Fruit fly (Drosophila melanogaster) whole organism, larva: ENCODE data around the gene CG2641.

ENCODE experiments used
- noc ChIP-seq: fragments of 200-800 bp; sonication (Bioruptor generic); optimal IDR thresholded peaks from 3 replicates; lab custom pipeline; 2019; ENCODE audit warnings: missing biosample characterization, mild to moderate bottlenecking, missing genetic modification characterization, moderate library complexity

Gene CG2641

dm6 chr3R:7793855-7794254 lies at the start of gene CG2641:
TSS of gene CG2641 (plus strand) at chr3R:7794069.
- TF ChIP-seq noc = peak; percentile 17

DNA sequence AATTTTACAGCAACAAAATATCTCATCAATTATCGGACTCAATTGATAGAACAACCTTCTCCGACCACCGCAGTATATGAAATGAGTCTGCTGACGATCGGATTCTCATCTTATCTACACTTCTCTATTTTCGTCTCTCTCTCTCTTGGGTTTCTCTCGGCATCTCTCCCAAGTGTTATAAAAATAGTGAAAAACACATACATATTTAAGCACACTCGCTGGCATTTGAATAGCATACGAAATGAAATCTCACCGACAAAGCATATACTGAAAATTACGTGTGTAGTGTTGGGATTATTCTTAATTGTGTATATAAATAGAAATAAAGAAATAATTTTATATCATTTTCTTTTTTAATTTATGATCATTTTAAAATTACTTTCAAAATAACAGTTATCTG lies 43.9 kb upstream of the CG2641 start, which contains the start of gene pyd3:
Gene pyd3, minus strand, starts transcription at position 87 of the 400 bp plus-strand sequence.
- TF ChIP-seq noc = no peak

- TF ChIP-seq noc = no peak
Measured at dm6 chr3R:7753518-7753917, 40.4 kb upstream of the CG2641 start.

DNA sequence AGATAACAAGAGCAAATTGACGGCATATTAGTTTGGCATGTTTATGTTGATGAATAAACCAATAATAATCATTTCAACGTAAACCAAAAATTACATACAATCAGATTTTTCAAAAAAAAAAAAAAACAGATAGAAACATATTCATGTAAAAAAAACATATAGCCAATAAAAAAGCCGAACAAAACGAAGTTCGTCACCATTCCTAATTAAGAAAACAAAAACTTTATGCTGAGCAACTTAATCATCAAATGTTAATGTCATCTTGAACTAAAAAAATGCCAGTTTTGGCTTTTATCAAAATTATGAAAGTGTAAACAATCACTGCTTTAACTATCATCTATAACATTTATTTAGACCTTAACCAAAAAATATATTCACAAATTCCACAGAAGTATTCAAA lies 36.0 kb upstream of the CG2641 start, which contains the start of gene CG10919:
Gene CG10919, plus strand, starts transcription at position 301 of the 400 bp plus-strand sequence.
- TF ChIP-seq noc = no peak

DNA sequence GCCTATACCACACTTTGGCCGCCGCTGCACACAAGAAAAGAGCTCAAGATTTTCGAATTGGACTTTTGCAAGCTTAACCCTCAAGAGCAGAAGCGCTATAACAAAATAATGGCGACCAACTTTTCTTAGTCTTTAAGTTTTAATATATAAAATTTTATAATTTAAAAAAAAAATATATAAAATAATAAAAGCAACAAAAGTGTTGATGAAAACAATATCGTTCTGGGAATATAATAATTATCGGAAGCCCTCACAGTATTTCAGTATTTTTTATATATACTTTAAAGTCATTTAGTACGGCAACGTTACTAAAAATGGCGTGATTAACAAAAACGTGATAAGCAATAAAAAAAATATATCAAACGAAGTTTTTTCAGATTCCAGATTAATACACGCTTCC lies 34.4 kb upstream of the CG2641 start, which contains the start of gene Sp7:
Gene Sp7, plus strand, starts transcription at position 301 of the 400 bp plus-strand sequence.
- no peak for TF ChIP-seq noc

dm6 chr3R:7760970-7761558 lies 32.8 kb upstream of the CG2641 start:
- no peak for TF ChIP-seq noc

DNA sequence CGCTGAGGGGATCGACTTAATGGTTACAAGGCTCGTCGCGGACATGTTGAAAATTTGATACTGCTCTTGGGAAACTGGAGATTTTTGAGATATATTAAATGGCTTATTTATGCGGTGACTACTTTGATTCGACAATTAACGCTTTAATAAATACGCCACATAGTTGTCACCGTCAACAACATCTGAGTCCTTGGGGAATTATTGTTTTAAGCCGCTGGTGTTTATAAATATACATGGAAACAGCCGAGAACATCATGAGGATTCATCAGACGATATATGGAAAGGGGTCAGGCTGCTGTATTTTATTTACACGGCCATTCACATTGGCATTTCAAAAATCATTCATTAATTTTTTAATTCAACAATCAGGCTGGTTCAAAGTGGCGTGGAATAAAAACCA lies 22.2 kb upstream of the CG2641 start, which contains the start of gene CG11286:
Gene CG11286, minus strand, starts transcription at position 101 of the 400 bp plus-strand sequence.
- no peak for TF ChIP-seq noc

DNA sequence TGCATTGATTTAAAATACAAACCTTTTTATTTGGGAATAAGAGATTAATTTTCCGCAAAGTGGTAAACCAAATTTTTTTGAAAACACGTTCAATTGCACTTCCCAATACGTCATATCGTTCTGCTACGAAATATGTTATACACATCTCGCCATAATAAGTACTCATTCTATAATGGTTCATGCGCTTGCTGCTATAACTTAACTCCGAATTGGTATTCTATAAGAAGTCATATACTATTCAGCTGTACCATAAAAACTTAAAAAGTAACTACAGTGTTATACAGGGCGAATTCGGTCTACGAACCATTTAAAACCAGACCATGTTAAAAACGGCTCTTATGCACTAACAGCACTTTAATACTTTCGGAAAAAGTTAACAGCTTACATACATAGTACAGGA lies 14.2 kb upstream of the CG2641 start:
- TF ChIP-seq noc = no peak

dm6 chr3R:7782933-7783686 lies 10.8 kb upstream of the CG2641 start, which contains the start of gene CG18747:
TSS of gene CG18747 (minus strand) at chr3R:7783446.
- peak; percentile 11 for TF ChIP-seq noc

dm6 chr3R:7785784-7786183 lies 8.1 kb upstream of the CG2641 start, which contains the start of gene CG18745:
TSS of gene CG18745 (minus strand) at chr3R:7786119.
- peak; percentile 41 for TF ChIP-seq noc

- peak; percentile 20 for TF ChIP-seq noc
Measured at dm6 chr3R:7787899-7788298, 6.0 kb upstream of the CG2641 start, which contains the start of gene CG18748. TSS of gene CG18748 (minus strand) at chr3R:7787923.

- no peak for TF ChIP-seq noc
Measured at dm6 chr3R:7790087-7790486, 3.8 kb upstream of the CG2641 start, which contains the start of gene CG18746. TSS of gene CG18746 (minus strand) at chr3R:7790187.

DNA sequence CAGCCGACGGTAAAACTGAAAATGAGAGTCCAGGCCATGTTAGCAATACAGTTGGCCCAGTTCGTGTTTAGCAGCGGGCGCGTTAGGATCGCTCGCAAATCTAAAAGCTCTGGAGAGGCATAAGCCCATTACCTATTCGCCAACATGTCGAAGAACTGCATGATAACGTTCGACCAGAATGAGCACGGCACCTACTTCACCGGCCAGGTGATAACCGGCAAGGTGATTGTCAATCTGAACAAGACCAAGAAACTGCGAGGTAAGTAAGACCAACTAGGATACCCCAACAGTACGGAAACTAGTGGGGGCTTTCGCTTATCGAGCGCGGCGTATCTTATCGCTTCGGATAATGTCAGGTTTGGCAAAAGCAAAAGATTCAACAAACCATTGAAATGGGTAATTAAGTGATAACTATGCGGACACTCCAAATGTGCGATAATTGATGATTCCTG lies 3.3 kb upstream of the CG2641 start, which contains the start of gene CG10086:
Gene CG10086, plus strand, starts transcription at position 51 of the 452 bp plus-strand sequence.
- peak; percentile 44 for TF ChIP-seq noc

DNA sequence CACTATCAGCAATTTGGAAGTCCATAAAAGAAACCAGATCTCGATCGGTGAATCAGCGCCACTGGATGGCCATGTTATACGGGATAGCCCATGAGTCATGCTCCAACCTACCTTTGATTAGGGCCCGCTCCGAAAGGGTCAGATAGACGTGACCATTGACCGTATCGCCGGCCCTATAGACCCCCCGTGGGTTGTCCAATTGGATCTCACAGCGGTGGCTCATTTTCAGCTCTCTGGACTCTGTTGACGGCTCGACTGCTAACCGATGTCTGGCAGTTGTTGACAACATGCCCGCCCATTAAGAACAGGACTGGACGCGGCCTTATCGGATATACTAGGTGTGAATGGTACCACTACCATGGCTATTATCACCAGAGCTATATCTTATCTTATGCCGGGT lies 4.7 kb downstream of the CG2641 start, which contains the start of gene CG18744:
Gene CG18744, minus strand, starts transcription at position 247 of the 400 bp plus-strand sequence.
- peak; percentile 19 for TF ChIP-seq noc

DNA sequence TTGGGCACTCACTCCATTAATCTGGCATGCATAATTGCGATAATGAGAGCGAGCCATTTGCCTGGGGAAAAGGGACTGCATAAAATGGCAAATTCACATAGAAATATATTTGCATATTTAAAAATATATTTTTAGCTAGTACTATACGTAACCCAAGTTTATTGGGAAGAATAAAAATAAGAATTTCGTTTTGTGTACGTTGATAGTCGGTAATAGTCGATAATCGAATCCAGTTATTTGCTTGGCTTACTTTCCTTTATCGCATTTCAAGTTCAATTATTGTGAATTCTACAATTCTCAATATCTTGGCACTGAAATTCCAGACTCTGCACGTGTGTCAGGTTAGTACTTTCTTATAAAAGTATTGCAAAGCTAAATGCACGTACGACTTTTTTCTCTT lies 8.8 kb downstream of the CG2641 start, which contains the start of gene CG3014:
Gene CG3014, minus strand, starts transcription at position 101 of the 400 bp plus-strand sequence.
- TF ChIP-seq noc = no peak

DNA sequence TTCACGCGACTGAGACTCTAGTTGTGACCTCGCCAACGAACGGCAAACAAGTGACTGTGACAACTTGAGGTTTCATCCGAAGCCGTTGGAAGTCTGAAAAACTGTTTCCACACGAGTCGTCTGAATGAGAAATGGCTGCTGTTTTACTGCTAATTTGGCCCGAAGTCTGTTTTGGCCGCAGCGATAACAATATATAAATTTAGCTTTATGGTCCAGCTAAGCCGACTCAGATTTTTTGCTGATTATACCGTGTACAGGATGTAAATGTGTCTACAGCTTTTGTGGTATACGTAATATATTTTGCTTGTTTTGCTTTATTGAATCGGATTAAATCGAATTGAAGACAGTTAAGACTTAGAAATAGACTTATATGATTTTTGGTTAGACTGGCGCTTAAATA lies 10.5 kb downstream of the CG2641 start, which contains the start of gene CG18268:
Gene CG18268, minus strand, starts transcription at position 101 of the 400 bp plus-strand sequence.
- peak; percentile 36 for TF ChIP-seq noc
